Worm (Caenorhabditis elegans): ENCODE measurements around the gene atg-4.2.

Gene atg-4.2

ce11 chrIV:11659794-11660312, 8.0 kb upstream of the atg-4.2 start, which contains the start of gene ZK792.1:
Gene ZK792.1, plus strand, starts transcription at chrIV:11659844.
- TF ChIP-seq ceh-13 (GFP tag; optimal IDR thresholded peaks at IDR 0.05) (no peak), hnd-1 (tag; optimal IDR thresholded peaks at IDR 0.05) (no peak), pes-1 (GFP tag; IDR thresholded peaks at IDR 0.05) (no peak), ama-1 (optimal IDR thresholded peaks at IDR 0.05) (no peak), F13C5.2 (tag; optimal IDR thresholded peaks at IDR 0.05) (no peak), scrt-1 (GFP tag; IDR thresholded peaks at IDR 0.05) (no peak), aly-1 (tag; optimal IDR thresholded peaks at IDR 0.05) (no peak), ets-7 (tag; optimal IDR thresholded peaks at IDR 0.05) (no peak)

- TF ChIP-seq pes-1 (GFP tag; IDR thresholded peaks at IDR 0.05): no peak
- TF ChIP-seq ets-7 (tag; optimal IDR thresholded peaks at IDR 0.05): no peak
- TF ChIP-seq tbx-37 (GFP tag; conservative IDR thresholded peaks at IDR 0.05): no peak
- no peak for TF ChIP-seq aly-1 (tag; optimal IDR thresholded peaks at IDR 0.05)
- no peak for TF ChIP-seq ama-1 (optimal IDR thresholded peaks at IDR 0.05)
- no peak for TF ChIP-seq hmbx-1 (tag; optimal IDR thresholded peaks at IDR 0.05)
- no peak for TF ChIP-seq tbx-11 (GFP tag; IDR thresholded peaks at IDR 0.05)
- TF ChIP-seq hmg-4 (GFP tag; optimal IDR thresholded peaks at IDR 0.05): no peak
- no peak for TF ChIP-seq ceh-36 (tag; optimal IDR thresholded peaks at IDR 0.05)
Measured at ce11 chrIV:11665010-11665409, 2.8 kb upstream of the atg-4.2 start, which contains the start of gene ZK809.9. Gene ZK809.9, plus strand, starts transcription at chrIV:11665310.

- TF ChIP-seq hmg-4 (GFP tag; optimal IDR thresholded peaks at IDR 0.05): no peak
Measured at ce11 chrIV:11673543-11673942, 5.7 kb downstream of the atg-4.2 start, which contains the start of gene inx-8. Gene inx-8, plus strand, starts transcription at chrIV:11673843.

- no peak for TF ChIP-seq F13C5.2 (tag; optimal IDR thresholded peaks at IDR 0.05)
- TF ChIP-seq pes-1 (GFP tag; IDR thresholded peaks at IDR 0.05): no peak
- no peak for TF ChIP-seq hnd-1 (tag; optimal IDR thresholded peaks at IDR 0.05)
- no peak for TF ChIP-seq ets-7 (tag; optimal IDR thresholded peaks at IDR 0.05)
- TF ChIP-seq aly-1 (tag; optimal IDR thresholded peaks at IDR 0.05): no peak
- no peak for TF ChIP-seq B0310.2 (tag; optimal IDR thresholded peaks at IDR 0.05)
- no peak for TF ChIP-seq tbx-11 (GFP tag; IDR thresholded peaks at IDR 0.05)
- no peak for TF ChIP-seq hmbx-1 (tag; optimal IDR thresholded peaks at IDR 0.05)
Measured at ce11 chrIV:11676054-11676453, 8.2 kb downstream of the atg-4.2 start, which contains the start of gene inx-9. Gene inx-9, plus strand, starts transcription at chrIV:11676354.

ce11 chrIV:11681905-11682304, 14.1 kb downstream of the atg-4.2 start, which contains the start of gene ZK792.4:
Gene ZK792.4, minus strand, starts transcription at chrIV:11682005.
- TF ChIP-seq hmg-4 (GFP tag; optimal IDR thresholded peaks at IDR 0.05) (no peak), sea-1 (GFP tag; conservative IDR thresholded peaks at IDR 0.05) (no peak), scrt-1 (GFP tag; IDR thresholded peaks at IDR 0.05) (no peak), tra-4 (tag; optimal IDR thresholded peaks at IDR 0.05) (no peak), ama-1 (optimal IDR thresholded peaks at IDR 0.05) (no peak), flt-1 (GFP tag; IDR thresholded peaks at IDR 0.05) (no peak), F13C5.2 (tag; optimal IDR thresholded peaks at IDR 0.05) (no peak), ceh-36 (tag; optimal IDR thresholded peaks at IDR 0.05) (no peak), hnd-1 (tag; optimal IDR thresholded peaks at IDR 0.05) (no peak), tbx-37 (GFP tag; conservative IDR thresholded peaks at IDR 0.05) (no peak), hmbx-1 (tag; optimal IDR thresholded peaks at IDR 0.05) (no peak), tbx-11 (GFP tag; IDR thresholded peaks at IDR 0.05) (no peak), ets-7 (tag; optimal IDR thresholded peaks at IDR 0.05) (no peak)

ce11 chrIV:11688018-11688417, 20.2 kb downstream of the atg-4.2 start, which contains the start of gene ZK792.5:
Gene ZK792.5, minus strand, starts transcription at chrIV:11688118.
- TF ChIP-seq sea-1 (GFP tag; conservative IDR thresholded peaks at IDR 0.05) (no peak), tbx-11 (GFP tag; IDR thresholded peaks at IDR 0.05) (no peak), hmbx-1 (tag; optimal IDR thresholded peaks at IDR 0.05) (no peak)

ce11 chrIV:11690988-11691387, 23.2 kb downstream of the atg-4.2 start, which contains the start of gene let-60:
Gene let-60, minus strand, starts transcription at chrIV:11691088.
- TF ChIP-seq ceh-13 (GFP tag; optimal IDR thresholded peaks at IDR 0.05) (no peak), tbx-11 (GFP tag; IDR thresholded peaks at IDR 0.05) (no peak), tbx-37 (GFP tag; conservative IDR thresholded peaks at IDR 0.05) (no peak), hnd-1 (tag; optimal IDR thresholded peaks at IDR 0.05) (no peak)

ce11 chrIV:11691524-11691923, 23.7 kb downstream of the atg-4.2 start:
- no peak for TF ChIP-seq tbx-37 (GFP tag; conservative IDR thresholded peaks at IDR 0.05)
- TF ChIP-seq ceh-36 (tag; optimal IDR thresholded peaks at IDR 0.05): no peak
- TF ChIP-seq tra-4 (tag; optimal IDR thresholded peaks at IDR 0.05): no peak
- no peak for TF ChIP-seq aly-1 (tag; optimal IDR thresholded peaks at IDR 0.05)
- no peak for TF ChIP-seq ama-1 (optimal IDR thresholded peaks at IDR 0.05)
- TF ChIP-seq B0310.2 (tag; optimal IDR thresholded peaks at IDR 0.05): no peak
- TF ChIP-seq sea-1 (GFP tag; conservative IDR thresholded peaks at IDR 0.05): no peak
- TF ChIP-seq ceh-13 (GFP tag; optimal IDR thresholded peaks at IDR 0.05): no peak
- TF ChIP-seq F13C5.2 (tag; optimal IDR thresholded peaks at IDR 0.05): no peak
- no peak for TF ChIP-seq hnd-1 (tag; optimal IDR thresholded peaks at IDR 0.05)
- no peak for TF ChIP-seq flt-1 (GFP tag; IDR thresholded peaks at IDR 0.05)

ce11 chrIV:11692071-11692673, 24.3 kb downstream of the atg-4.2 start:
- TF ChIP-seq flt-1 (GFP tag; IDR thresholded peaks at IDR 0.05) (no peak), tra-4 (tag; optimal IDR thresholded peaks at IDR 0.05) (no peak), ama-1 (optimal IDR thresholded peaks at IDR 0.05) (no peak), aly-1 (tag; optimal IDR thresholded peaks at IDR 0.05) (peak; percentile 35), ceh-36 (tag; optimal IDR thresholded peaks at IDR 0.05) (no peak), tbx-37 (GFP tag; conservative IDR thresholded peaks at IDR 0.05) (no peak), B0310.2 (tag; optimal IDR thresholded peaks at IDR 0.05) (no peak), hmbx-1 (tag; optimal IDR thresholded peaks at IDR 0.05) (no peak), scrt-1 (GFP tag; IDR thresholded peaks at IDR 0.05) (no peak), hnd-1 (tag; optimal IDR thresholded peaks at IDR 0.05) (no peak), tbx-11 (GFP tag; IDR thresholded peaks at IDR 0.05) (no peak), hmg-4 (GFP tag; optimal IDR thresholded peaks at IDR 0.05) (peak; percentile 82), ceh-13 (GFP tag; optimal IDR thresholded peaks at IDR 0.05) (no peak), pes-1 (GFP tag; IDR thresholded peaks at IDR 0.05) (0 out of 2 replicates have a peak, but pooled peaks have one; percentile 38), sea-1 (GFP tag; conservative IDR thresholded peaks at IDR 0.05) (no peak), ets-7 (tag; optimal IDR thresholded peaks at IDR 0.05) (no peak), F13C5.2 (tag; optimal IDR thresholded peaks at IDR 0.05) (peak; percentile 48)
